Worm (Caenorhabditis elegans): ENCODE results near the gene sra-30.

- TF ChIP-seq lsy-2 (tag; optimal IDR thresholded peaks at IDR 0.05) = no peak
- TF ChIP-seq ama-1 (optimal IDR thresholded peaks at IDR 0.05) = no peak
- TF ChIP-seq fos-1 (tag; optimal IDR thresholded peaks at IDR 0.05) = no peak
- no peak for TF ChIP-seq unc-62 (GFP tag; optimal IDR thresholded peaks at IDR 0.05)
- no peak for TF ChIP-seq snpc-4 (tag; optimal IDR thresholded peaks at IDR 0.05)
- TF ChIP-seq unc-39 (tag; optimal IDR thresholded peaks at IDR 0.05) = no peak
- TF ChIP-seq nhr-12 (tag; optimal IDR thresholded peaks at IDR 0.05) = no peak
- TF ChIP-seq nhr-237 (tag; optimal IDR thresholded peaks at IDR 0.05) = no peak
- no peak for TF ChIP-seq gmeb-1 (tag; optimal IDR thresholded peaks at IDR 0.05)
These were observed 17.4 kb upstream of the sra-30 start, which contains the start of gene Y40H7A.11 for ce11 chrIV:15220253-15220652.
